Worm (Caenorhabditis elegans): ENCODE results near the gene lap-2.

The lap-2 gene

DNA sequence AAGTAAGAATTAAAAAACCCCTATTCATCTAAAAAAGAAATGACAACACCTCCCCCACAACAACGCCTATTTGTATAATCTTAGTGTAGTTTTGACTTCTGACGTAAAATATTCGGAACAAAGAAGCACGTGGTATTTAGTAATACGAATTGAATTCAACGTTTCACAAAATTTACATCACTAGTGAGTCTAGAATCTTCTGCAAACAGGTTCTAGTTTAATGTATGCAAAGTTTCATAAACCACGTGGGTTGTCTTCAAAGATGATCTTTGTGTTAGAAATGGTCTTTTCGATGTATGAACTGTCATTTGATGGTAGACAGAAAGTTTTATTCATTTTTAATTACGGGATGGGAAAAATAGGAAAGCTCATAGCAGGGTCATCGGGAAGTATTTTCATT is 29.6 kb downstream of the lap-2 start:
- TF ChIP-seq nhr-67 (tag; optimal IDR thresholded peaks at IDR 0.05) (no peak), fkh-2 (tag; optimal IDR thresholded peaks at IDR 0.05) (no peak), fkh-10 (GFP tag; optimal IDR thresholded peaks at IDR 0.05) (no peak), zag-1 (tag; optimal IDR thresholded peaks at IDR 0.05) (no peak), eor-1 (tag; optimal IDR thresholded peaks at IDR 0.05) (no peak)

DNA sequence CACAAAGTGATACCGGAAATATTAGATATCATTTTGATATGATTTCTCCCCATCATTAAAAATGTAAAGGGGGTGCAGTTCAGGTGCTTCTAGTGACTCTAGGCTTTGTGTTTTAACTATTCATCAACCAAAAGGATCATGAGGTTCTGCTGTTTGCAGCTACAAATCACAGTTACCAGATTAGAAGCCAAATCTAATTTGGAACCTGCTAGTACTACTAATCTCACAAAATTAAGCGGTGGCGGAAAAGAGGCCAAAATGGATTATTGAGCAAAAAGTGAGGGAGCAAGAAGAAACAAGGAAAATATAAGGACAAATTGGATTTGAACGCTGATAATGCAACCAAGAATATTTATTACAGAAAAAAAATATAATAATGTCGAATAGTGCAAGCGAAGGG is 30.6 kb downstream of the lap-2 start:
- TF ChIP-seq pha-4 (tag; optimal IDR thresholded peaks at IDR 0.05) = no peak
- no peak for TF ChIP-seq ztf-11 (tag; optimal IDR thresholded peaks at IDR 0.05)
- no peak for TF ChIP-seq nhr-237 (tag; optimal IDR thresholded peaks at IDR 0.05)
- no peak for TF ChIP-seq nfya-1 (tag; optimal IDR thresholded peaks at IDR 0.05; ENCODE audit: insufficient read depth)
- no peak for TF ChIP-seq nhr-76 (tag; optimal IDR thresholded peaks at IDR 0.05)
- TF ChIP-seq pqm-1 (tag; optimal IDR thresholded peaks at IDR 0.05) = no peak
- TF ChIP-seq egl-27 (tag; optimal IDR thresholded peaks at IDR 0.05) = no peak

DNA sequence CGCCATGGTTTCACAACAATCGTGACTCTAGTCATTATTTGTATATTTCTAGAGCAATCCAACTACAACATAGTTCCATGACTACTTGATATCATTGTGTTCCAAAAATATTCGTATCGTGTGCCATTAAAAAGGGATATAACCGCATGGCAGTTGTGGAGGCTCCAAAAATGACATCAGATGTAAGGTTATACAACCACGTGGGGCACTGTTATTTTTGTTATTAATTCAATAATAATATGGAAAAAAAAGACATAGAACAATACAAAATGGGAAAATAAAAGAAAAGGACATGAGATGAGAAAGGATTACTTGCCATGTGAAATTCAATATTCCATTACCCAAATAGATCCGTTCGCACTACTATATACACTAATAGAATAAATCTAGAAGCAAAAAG is 31.9 kb downstream of the lap-2 start:
- TF ChIP-seq nhr-23 (tag; optimal IDR thresholded peaks at IDR 0.05) (no peak), R02D3.7 (tag; optimal IDR thresholded peaks at IDR 0.05) (no peak), aly-2 (tag; optimal IDR thresholded peaks at IDR 0.05) (no peak), eor-1 (tag; optimal IDR thresholded peaks at IDR 0.05) (no peak), nhr-28 (tag; optimal IDR thresholded peaks at IDR 0.05) (no peak), elt-2 (tag; optimal IDR thresholded peaks at IDR 0.05) (no peak)

DNA sequence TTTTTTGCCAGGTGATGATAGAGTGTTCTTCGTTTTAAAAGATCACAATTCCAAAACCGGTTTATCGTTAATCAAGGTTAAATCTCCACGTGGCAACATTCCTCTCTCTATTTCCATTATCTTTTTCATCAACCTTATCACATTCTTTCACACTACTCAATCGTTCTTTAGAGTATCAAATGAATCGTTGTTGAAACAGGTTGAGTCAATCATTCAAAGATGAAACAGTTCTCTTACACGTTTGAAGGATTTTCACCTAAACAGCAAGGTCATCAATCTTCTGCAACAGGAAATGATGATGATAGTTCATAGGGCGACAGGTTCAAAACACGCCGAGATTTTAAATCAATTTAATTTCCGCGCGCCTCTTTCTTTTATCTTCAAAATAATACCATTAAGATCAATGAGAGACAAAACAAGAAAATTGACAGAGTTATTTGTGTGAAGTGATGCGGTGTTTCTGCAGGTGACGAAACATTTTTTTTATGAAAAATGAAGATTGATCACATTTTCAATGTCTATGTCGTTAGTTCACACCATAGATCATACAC is 37.8 kb downstream of the lap-2 start:
- TF ChIP-seq jun-1 (tag; optimal IDR thresholded peaks at IDR 0.05) = peak; percentile 79
- TF ChIP-seq ztf-11 (tag; optimal IDR thresholded peaks at IDR 0.05) = no peak
- TF ChIP-seq nhr-12 (tag; optimal IDR thresholded peaks at IDR 0.05) = no peak
- no peak for TF ChIP-seq snpc-4 (tag; optimal IDR thresholded peaks at IDR 0.05)
- no peak for TF ChIP-seq ama-1 (optimal IDR thresholded peaks at IDR 0.05)
- TF ChIP-seq tbx-2 (tag; optimal IDR thresholded peaks at IDR 0.05) = peak; percentile 64
- TF ChIP-seq elt-1 (tag; optimal IDR thresholded peaks at IDR 0.05) = peak; percentile 91
- TF ChIP-seq egl-27 (tag; optimal IDR thresholded peaks at IDR 0.05) = no peak
- TF ChIP-seq lsy-12 (tag; optimal IDR thresholded peaks at IDR 0.05) = peak; percentile 62
- TF ChIP-seq mdl-1 (tag; optimal IDR thresholded peaks at IDR 0.05) = peak; percentile 84
- no peak for TF ChIP-seq nhr-28 (tag; optimal IDR thresholded peaks at IDR 0.05)
- no peak for TF ChIP-seq zag-1 (tag; optimal IDR thresholded peaks at IDR 0.05)
- TF ChIP-seq elt-3 (tag; optimal IDR thresholded peaks at IDR 0.05) = peak; percentile 39 to 80 (median 78)
- TF ChIP-seq unc-39 (tag; optimal IDR thresholded peaks at IDR 0.05) = no peak
- no peak for TF ChIP-seq nhr-11 (tag; optimal IDR thresholded peaks at IDR 0.05)
- TF ChIP-seq ztf-4 (tag; optimal IDR thresholded peaks at IDR 0.05) = no peak
- TF ChIP-seq skn-1 (tag; optimal IDR thresholded peaks at IDR 0.05) = no peak
- no peak for TF ChIP-seq fos-1 (tag; optimal IDR thresholded peaks at IDR 0.05)
- TF ChIP-seq nhr-23 (tag; optimal IDR thresholded peaks at IDR 0.05) = peak; percentile 97
- peak; percentile 3 for TF ChIP-seq nhr-76 (tag; optimal IDR thresholded peaks at IDR 0.05)
- TF ChIP-seq egl-5 (tag; optimal IDR thresholded peaks at IDR 0.05) = no peak
- TF ChIP-seq pqm-1 (tag; optimal IDR thresholded peaks at IDR 0.05) = peak; percentile 64
- no peak for TF ChIP-seq fkh-2 (tag; optimal IDR thresholded peaks at IDR 0.05)
- no peak for TF ChIP-seq hmg-11 (tag; optimal IDR thresholded peaks at IDR 0.05)
- TF ChIP-seq nfya-1 (tag; optimal IDR thresholded peaks at IDR 0.05; ENCODE audit: insufficient read depth) = no peak
- peak; percentile 19 for TF ChIP-seq nhr-77 (tag; optimal IDR thresholded peaks at IDR 0.05)
- TF ChIP-seq ceh-16 (tag; optimal IDR thresholded peaks at IDR 0.05) = no peak
- no peak for TF ChIP-seq eor-1 (tag; optimal IDR thresholded peaks at IDR 0.05)
- peak; percentile 18 for TF ChIP-seq R02D3.7 (tag; optimal IDR thresholded peaks at IDR 0.05)
- no peak for TF ChIP-seq aly-2 (tag; optimal IDR thresholded peaks at IDR 0.05)
- TF ChIP-seq nhr-25 (tag; optimal IDR thresholded peaks at IDR 0.05) = peak; percentile 99
- TF ChIP-seq pha-4 (tag; optimal IDR thresholded peaks at IDR 0.05) = no peak
- TF ChIP-seq ceh-28 (tag; optimal IDR thresholded peaks at IDR 0.05) = peak; percentile 52
- no peak for TF ChIP-seq fkh-10 (GFP tag; optimal IDR thresholded peaks at IDR 0.05)
- TF ChIP-seq lin-39 (tag; optimal IDR thresholded peaks at IDR 0.05) = no peak
- TF ChIP-seq unc-62 (GFP tag; optimal IDR thresholded peaks at IDR 0.05) = peak; percentile 55
- TF ChIP-seq nhr-43 (tag; optimal IDR thresholded peaks at IDR 0.05; ENCODE audit: poor library complexity, severe bottlenecking) = peak; percentile 97
- no peak for TF ChIP-seq ceh-82 (tag; optimal IDR thresholded peaks at IDR 0.05)
- TF ChIP-seq lin-15B (tag; optimal IDR thresholded peaks at IDR 0.05) = no peak
- no peak for TF ChIP-seq ZK546.5 (tag; optimal IDR thresholded peaks at IDR 0.05)
- no peak for TF ChIP-seq nhr-67 (tag; optimal IDR thresholded peaks at IDR 0.05)
- TF ChIP-seq elt-2 (tag; optimal IDR thresholded peaks at IDR 0.05) = peak; percentile 66
- no peak for TF ChIP-seq sea-2 (GFP tag; optimal IDR thresholded peaks at IDR 0.05)
- TF ChIP-seq daf-12 (tag; optimal IDR thresholded peaks at IDR 0.05) = no peak

Measured in whole organism, L3 larva.